Worm (Caenorhabditis elegans): ENCODE measurements around the gene C24B5.4.

ce11 chrV:9212499-9212898, 15.4 kb upstream of the C24B5.4 start:
- TF ChIP-seq ama-1 (optimal IDR thresholded peaks at IDR 0.05) (no peak), ceh-13 (GFP tag; optimal IDR thresholded peaks at IDR 0.05) (no peak), tbx-11 (GFP tag; IDR thresholded peaks at IDR 0.05) (no peak)
